Fruit fly (Drosophila melanogaster) whole organism: ENCODE data around the gene CG4962.

ENCODE experiments used
- CG8478 ChIP-seq: fragments of >200 bp; optimal IDR thresholded peaks from 2 replicates; lab custom pipeline; 2018; ENCODE audit warnings: inconsistent platforms
- Dll ChIP-seq: fragments of >200 bp; optimal IDR thresholded peaks from 2 replicates; lab custom pipeline; 2017
- EcR ChIP-seq, 2 experiments: fragments of >200 bp; optimal IDR thresholded peaks; 2 replicates each; lab custom pipeline; 2017; ENCODE audit warnings: missing biosample characterization in 2 of 2, missing genetic modification characterization in 2 of 2, missing genetic modification reagents in 2 of 2
- psq ChIP-seq: fragments of >200 bp; optimal IDR thresholded peaks from 2 replicates; lab custom pipeline; 2017

- no peak for TF ChIP-seq CG8478 (lab: Kevin White, UChicago)
- no peak for TF ChIP-seq psq (lab: Kevin White, UChicago)
- no peak for TF ChIP-seq EcR (GFP tag; optimal IDR thresholded peaks at IDR 0.05; lab: Kevin White, UChicago)
- TF ChIP-seq Dll (lab: Kevin White, UChicago): no peak
Measured at dm6 chr3L:16265000-16265399, 30.3 kb downstream of the CG4962 start, which contains the start of the genes CG13051 and CG13069.
